Fruit fly (Drosophila melanogaster) whole organism, embryonic: ENCODE data around the gene Atat.

ENCODE experiments used
- Awh ChIP-seq: fragments of 200-800 bp; sonication (Bioruptor generic); IDR thresholded peaks from 2 replicates; pipeline ENCODE4, ENCODE4 v1.3.6; 2022; ENCODE audit warnings: missing biosample characterization, missing genetic modification characterization
- CG10321 ChIP-seq: fragments of 200-800 bp; sonication (Bioruptor generic); IDR thresholded peaks from 2 replicates; pipeline ENCODE4 v1.3.6; 2022; ENCODE audit warnings: missing biosample characterization, missing genetic modification characterization
- CG11695 ChIP-seq: fragments of 200-800 bp; sonication (Bioruptor generic); IDR thresholded peaks from 3 replicates; pipeline ENCODE4 v1.3.6; 2022; ENCODE audit warnings: missing biosample characterization, missing genetic modification characterization
- CG13296 ChIP-seq: fragments of 200-800 bp; sonication (Bioruptor generic); optimal IDR thresholded peaks from 3 replicates; lab custom pipeline; 2018; ENCODE audit warnings: missing biosample characterization, mild to moderate bottlenecking, missing genetic modification characterization
- CG14860 ChIP-seq: fragments of 200-800 bp; sonication (Bioruptor generic); IDR thresholded peaks from 3 replicates; pipeline ENCODE4 v1.3.6; 2022; ENCODE audit warnings: missing biosample characterization, missing genetic modification characterization; ENCODE audit not compliant: partially characterized antibody
- CG17328 ChIP-seq: fragments of 200-800 bp; sonication (Bioruptor generic); IDR thresholded peaks from 2 replicates; pipeline ENCODE4 v1.3.6; 2022; ENCODE audit warnings: missing biosample characterization, missing genetic modification characterization
- CG17385 ChIP-seq: fragments of 200-800 bp; sonication (Bioruptor generic); optimal IDR thresholded peaks from 3 replicates; lab custom pipeline; 2018; ENCODE audit warnings: missing biosample characterization, mild to moderate bottlenecking, missing genetic modification characterization
- CG17612 ChIP-seq: fragments of 200-800 bp; sonication (Bioruptor generic); IDR thresholded peaks from 2 replicates; pipeline ENCODE4 v1.3.6; 2022; ENCODE audit warnings: missing biosample characterization, missing genetic modification characterization
- CG30020 ChIP-seq: fragments of 200-800 bp; optimal IDR thresholded peaks from 2 replicates; lab custom pipeline; 2019; ENCODE audit warnings: missing biosample characterization, mild to moderate bottlenecking, missing genetic modification characterization, moderate library complexity
- CG30403 ChIP-seq: fragments of 200-800 bp; sonication (Bioruptor generic); optimal IDR thresholded peaks from 3 replicates; lab custom pipeline; 2016; ENCODE audit warnings: missing biosample characterization, missing genetic modification characterization
- CG34224 ChIP-seq: fragments of 200-800 bp; sonication (Bioruptor generic); IDR thresholded peaks from 3 replicates; pipeline ENCODE4 v1.3.6; 2022; ENCODE audit warnings: missing biosample characterization, missing genetic modification characterization; ENCODE audit not compliant: partially characterized antibody
- CG3995 ChIP-seq: fragments of 200-800 bp; sonication (Bioruptor generic); optimal IDR thresholded peaks from 3 replicates; lab custom pipeline; 2016; ENCODE audit warnings: missing biosample characterization, missing genetic modification characterization
- CG6813 ChIP-seq: fragments of 200-800 bp; sonication (Bioruptor generic); optimal IDR thresholded peaks from 2 replicates; lab custom pipeline; 2017; ENCODE audit warnings: missing biosample characterization, missing genetic modification characterization, mild to moderate bottlenecking, moderate library complexity, missing genetic modification reagents
- CG9727 ChIP-seq: fragments of 200-800 bp; sonication (Bioruptor generic); optimal IDR thresholded peaks from 3 replicates; lab custom pipeline; 2017; ENCODE audit warnings: missing biosample characterization, mild to moderate bottlenecking, missing genetic modification characterization
- E2f2 ChIP-seq: fragments of 200-800 bp; sonication (Bioruptor generic); IDR thresholded peaks from 2 replicates; pipeline ENCODE4 v1.3.6; 2022; ENCODE audit warnings: missing biosample characterization, missing genetic modification characterization
- Eip74EF ChIP-seq, 2 experiments: fragments of 200-800 bp in 1 of 2; fragments of >200 bp in 1 of 2; sonication (Bioruptor generic) in 1 of 2; optimal IDR thresholded peaks; 2 replicates each; lab custom pipeline; 2017 to 2019; ENCODE audit warnings: missing biosample characterization in 2 of 2, missing genetic modification characterization in 2 of 2, mild to moderate bottlenecking in 1 of 2, moderate library complexity in 1 of 2
- HHEX ChIP-seq: fragments of 200-800 bp; sonication (Bioruptor generic); optimal IDR thresholded peaks from 3 replicates; lab custom pipeline; 2017; ENCODE audit warnings: missing biosample characterization, mild to moderate bottlenecking, missing genetic modification characterization, missing genetic modification reagents
- HLH54F ChIP-seq: fragments of 200-800 bp; sonication (Bioruptor generic); optimal IDR thresholded peaks from 3 replicates; lab custom pipeline; 2016; ENCODE audit warnings: missing biosample characterization, missing genetic modification characterization
- Hmx ChIP-seq: fragments of 200-800 bp; sonication (Bioruptor generic); optimal IDR thresholded peaks from 2 replicates; lab custom pipeline; 2016; ENCODE audit warnings: missing biosample characterization, missing genetic modification characterization
- Hr39 ChIP-seq: fragments of >200 bp; optimal IDR thresholded peaks from 2 replicates; lab custom pipeline; 2017
- Hr78 ChIP-seq, 2 experiments: fragments of 200-800 bp in 1 of 2; fragments of >200 bp in 1 of 2; sonication (Bioruptor generic) in 1 of 2; optimal IDR thresholded peaks; 2 replicates each; lab custom pipeline; 2017 to 2019; ENCODE audit warnings: missing biosample characterization in 2 of 2, missing genetic modification characterization in 2 of 2, mild to moderate bottlenecking in 1 of 2, moderate library complexity in 1 of 2
- Med ChIP-seq: fragments of 200-800 bp; sonication (Bioruptor generic); peaks from one replicate; lab custom pipeline; 2016; ENCODE audit warnings: missing biosample characterization, missing genetic modification characterization, mild to moderate bottlenecking, inconsistent platforms, moderate library complexity
- Neu2 ChIP-seq: fragments of 200-800 bp; sonication (Bioruptor generic); optimal IDR thresholded peaks from 3 replicates; lab custom pipeline; 2016; ENCODE audit warnings: missing biosample characterization, missing genetic modification characterization, borderline replicate concordance
- Nf-YB ChIP-seq: fragments of 200-800 bp; sonication (Bioruptor generic); optimal IDR thresholded peaks from 3 replicates; lab custom pipeline; 2019; ENCODE audit warnings: missing biosample characterization, mild to moderate bottlenecking, missing genetic modification characterization, moderate library complexity
- Sry-δ ChIP-seq: fragments of 200-800 bp; sonication (Bioruptor generic); optimal IDR thresholded peaks from 2 replicates; lab custom pipeline; 2016; ENCODE audit warnings: missing biosample characterization, missing genetic modification characterization
- Trl ChIP-seq, 3 experiments: fragments of >200 bp in 2 of 3; fragments of 200-800 bp in 1 of 3; sonication (Bioruptor generic) in 1 of 3; optimal IDR thresholded peaks; 2 replicates in 1 of 3; 3 replicates in 2 of 3; lab custom pipeline; 2016 to 2017; ENCODE audit warnings: missing biosample characterization in 1 of 3, missing genetic modification characterization in 1 of 3
- ara ChIP-seq: fragments of 200-800 bp; sonication (Bioruptor generic); IDR thresholded peaks from 2 replicates; pipeline ENCODE4 v1.3.6; 2022; ENCODE audit warnings: missing biosample characterization, missing genetic modification characterization
- chm ChIP-seq: fragments of 200-800 bp; sonication (Bioruptor generic); IDR thresholded peaks from 2 replicates; pipeline ENCODE4 v1.3.6; 2022; ENCODE audit warnings: missing biosample characterization, missing genetic modification characterization
- eve ChIP-seq, 2 experiments: fragments of >200 bp; optimal IDR thresholded peaks; 2 replicates each; lab custom pipeline; 2017; ENCODE audit warnings: missing biosample characterization in 2 of 2, missing genetic modification characterization in 2 of 2
- exex ChIP-seq: fragments of 200-800 bp; sonication (Bioruptor generic); optimal IDR thresholded peaks from 4 replicates; lab custom pipeline; 2018; ENCODE audit warnings: missing biosample characterization, mild to moderate bottlenecking, missing genetic modification characterization, moderate library complexity
- fu2 ChIP-seq: fragments of 200-800 bp; sonication (Bioruptor generic); optimal IDR thresholded peaks from 2 replicates; lab custom pipeline; 2016; ENCODE audit warnings: missing biosample characterization, missing genetic modification characterization
- hb ChIP-seq: fragments of 200-800 bp; sonication (Bioruptor generic); IDR thresholded peaks from 3 replicates; pipeline ENCODE4 v1.3.6; 2022; ENCODE audit warnings: missing biosample characterization, missing genetic modification characterization; ENCODE audit not compliant: partially characterized antibody
- her ChIP-seq: fragments of 200-800 bp; sonication (Bioruptor generic); optimal IDR thresholded peaks from 2 replicates; lab custom pipeline; 2016; ENCODE audit warnings: missing biosample characterization, missing genetic modification characterization
- jigr1 ChIP-seq: fragments of 200-800 bp; sonication (Bioruptor generic); IDR thresholded peaks from 3 replicates; pipeline ENCODE4 v1.3.6; 2022; ENCODE audit warnings: missing biosample characterization, missing genetic modification characterization
- jumu ChIP-seq: fragments of 200-800 bp; sonication (Bioruptor generic); optimal IDR thresholded peaks from 3 replicates; lab custom pipeline; 2016; ENCODE audit warnings: missing biosample characterization, missing genetic modification characterization
- lmd ChIP-seq: fragments of 200-800 bp; sonication (Bioruptor generic); IDR thresholded peaks from 2 replicates; pipeline ENCODE4 v1.3.6; 2022; ENCODE audit warnings: missing biosample characterization, missing genetic modification characterization
- lola ChIP-seq, 3 experiments: fragments of >200 bp in 2 of 3; fragments of 200-800 bp in 1 of 3; sonication (Bioruptor generic) in 1 of 3; optimal IDR thresholded peaks; 2 replicates each; lab custom pipeline; 2017 to 2019; ENCODE audit warnings: missing biosample characterization in 3 of 3, missing genetic modification characterization in 3 of 3, mild to moderate bottlenecking in 1 of 3, moderate library complexity in 1 of 3
- pita ChIP-seq: fragments of 200-800 bp; sonication (Bioruptor generic); optimal IDR thresholded peaks from 2 replicates; lab custom pipeline; 2017; ENCODE audit warnings: missing biosample characterization, mild to moderate bottlenecking, missing genetic modification characterization
- psq ChIP-seq: fragments of 200-800 bp; sonication (Bioruptor generic); optimal IDR thresholded peaks from 2 replicates; lab custom pipeline; 2017; ENCODE audit warnings: missing biosample characterization, missing genetic modification characterization
- seq ChIP-seq: fragments of 200-800 bp; sonication (Bioruptor generic); IDR thresholded peaks from 2 replicates; pipeline ENCODE4 v1.3.6; 2022; ENCODE audit warnings: missing biosample characterization, missing genetic modification characterization
- slou ChIP-seq: fragments of 200-800 bp; sonication (Bioruptor generic); optimal IDR thresholded peaks from 3 replicates; lab custom pipeline; 2016; ENCODE audit warnings: missing biosample characterization, missing genetic modification characterization
- slp2 ChIP-seq: fragments of 200-800 bp; sonication (Bioruptor generic); optimal IDR thresholded peaks from 2 replicates; lab custom pipeline; 2016; ENCODE audit warnings: missing biosample characterization, missing genetic modification characterization
- sr ChIP-seq: fragments of 200-800 bp; sonication (Bioruptor generic); IDR thresholded peaks from 3 replicates; pipeline ENCODE4 v1.3.6; 2022; ENCODE audit warnings: missing biosample characterization, missing genetic modification characterization
- stc ChIP-seq: fragments of 200-800 bp; sonication (Bioruptor generic); IDR thresholded peaks from 2 replicates; pipeline ENCODE4 v1.3.6; 2022; ENCODE audit warnings: missing biosample characterization, missing genetic modification characterization
- tap ChIP-seq: fragments of 200-800 bp; optimal IDR thresholded peaks from 3 replicates; lab custom pipeline; 2019; ENCODE audit warnings: missing biosample characterization, mild to moderate bottlenecking, missing genetic modification characterization, moderate library complexity
- trem ChIP-seq: fragments of 200-800 bp; optimal IDR thresholded peaks from 3 replicates; lab custom pipeline; 2019; ENCODE audit warnings: missing biosample characterization, mild to moderate bottlenecking, missing genetic modification characterization, moderate library complexity
- vvl ChIP-seq: fragments of 200-800 bp; sonication (Bioruptor generic); IDR thresholded peaks from 2 replicates; pipeline ENCODE4 v1.3.6; 2022; ENCODE audit warnings: missing biosample characterization, missing genetic modification characterization
- yki ChIP-seq: fragments of >200 bp; optimal IDR thresholded peaks from 3 replicates; lab custom pipeline; 2018
- zfh1 ChIP-seq: fragments of 200-800 bp; sonication (Bioruptor generic); IDR thresholded peaks from 3 replicates; pipeline ENCODE4 v1.3.6; 2022; ENCODE audit warnings: missing biosample characterization, missing genetic modification characterization

Atat gene

DNA sequence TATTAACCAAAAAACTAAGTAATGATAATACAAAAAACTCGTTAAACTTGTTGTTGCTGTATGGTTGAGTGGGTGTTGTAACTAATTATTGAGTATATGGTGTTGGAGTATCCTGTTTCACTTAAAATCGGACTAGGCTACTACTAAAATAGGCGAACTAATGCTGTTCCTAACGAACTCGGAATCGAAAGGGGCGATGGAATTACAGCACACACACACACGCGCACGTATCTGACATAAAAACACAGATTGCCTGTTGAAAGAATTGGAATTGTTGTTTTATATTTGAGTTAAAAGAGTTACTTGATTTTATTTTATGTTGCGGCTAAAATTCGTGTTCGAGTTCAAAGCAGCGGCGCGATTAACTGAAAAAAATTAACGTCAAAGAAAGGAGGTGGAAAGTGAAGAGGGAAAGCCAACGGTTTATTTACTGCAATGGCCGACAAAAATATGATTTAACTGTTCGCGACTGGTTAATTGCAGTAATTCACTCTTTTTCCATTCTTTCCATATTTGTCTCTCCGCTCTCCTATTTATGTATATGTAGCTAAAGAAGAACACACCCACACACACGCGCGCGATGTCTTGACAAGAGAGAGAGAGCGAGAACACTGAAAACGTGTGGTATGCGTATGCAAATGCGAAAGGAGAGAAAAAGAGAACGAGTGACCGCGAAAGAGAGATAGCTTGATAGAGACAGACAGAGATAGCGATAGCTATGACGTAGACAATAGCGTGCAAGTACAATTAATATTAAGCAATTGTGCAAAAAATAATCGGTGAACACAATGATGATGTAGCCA, 25.0 kb downstream of the Atat start (continued):
- TF ChIP-seq her (GFP tag; lab: Kevin White, UChicago): no peak
- no peak for TF ChIP-seq lmd (GFP tag; lab: Robert Waterston, UW)
- TF ChIP-seq CG13296 (GFP tag; lab: Kevin White, UChicago): no peak
- peak; percentile 58; the same call in 1 of the 2 replicates for TF ChIP-seq CG10321 (GFP tag; lab: Robert Waterston, UW)
- peak in 1 of 3 experiments; percentile 73 for TF ChIP-seq lola (GFP tag; optimal IDR thresholded peaks at IDR 0.05; lab: Kevin White, UChicago)
- TF ChIP-seq fu2 (GFP tag; lab: Kevin White, UChicago): no peak
- no peak for TF ChIP-seq Hmx (GFP tag; lab: Kevin White, UChicago)
- no peak for TF ChIP-seq trem
- TF ChIP-seq Hr78 (GFP tag; optimal IDR thresholded peaks at IDR 0.05; lab: Kevin White, UChicago): no peak
- TF ChIP-seq slou (GFP tag; lab: Kevin White, UChicago): no peak
- no peak for TF ChIP-seq CG30403 (GFP tag; lab: Kevin White, UChicago)
- TF ChIP-seq HLH54F (GFP tag; lab: Kevin White, UChicago): no peak
- no peak for TF ChIP-seq Awh (GFP tag; lab: Robert Waterston, UW)
- TF ChIP-seq HHEX (GFP tag; lab: Kevin White, UChicago): no peak
- TF ChIP-seq Eip74EF (GFP tag; optimal IDR thresholded peaks at IDR 0.05; lab: Kevin White, UChicago): no peak
- TF ChIP-seq CG17385: peak; percentile 11
- no peak for TF ChIP-seq CG17612 (GFP tag; lab: Robert Waterston, UW)
- peak; percentile 7; the same call in 1 of the 3 replicates for TF ChIP-seq CG34224
- no peak for TF ChIP-seq ara (GFP tag; lab: Robert Waterston, UW)
- peak; percentile 49; the same call in 1 of the 2 replicates for TF ChIP-seq seq
- TF ChIP-seq CG11695 (GFP tag; lab: Robert Waterston, UW): 0 out of 3 replicates have a peak, but pooled peaks have one; percentile 6
- TF ChIP-seq CG9727 (GFP tag; lab: Kevin White, UChicago): no peak
- TF ChIP-seq zfh1: no peak
- TF ChIP-seq eve (GFP tag; optimal IDR thresholded peaks at IDR 0.05; lab: Kevin White, UChicago): peak in 1 of 2 experiments; percentile 85
- TF ChIP-seq chm: peak; percentile 59; the same call in 1 of the 2 replicates
- peak; percentile 55 for TF ChIP-seq yki (lab: Kevin White, UChicago)
- TF ChIP-seq CG30020 (tag; lab: Kevin White, UChicago): no peak
- no peak for TF ChIP-seq jumu (GFP tag; lab: Kevin White, UChicago)
- TF ChIP-seq jigr1: no peak
- TF ChIP-seq tap (tag; lab: Kevin White, UChicago): no peak
- TF ChIP-seq psq (GFP tag; lab: Kevin White, UChicago): no peak
- TF ChIP-seq Sry-δ: no peak
- no peak for TF ChIP-seq CG6813 (GFP tag; lab: Kevin White, UChicago)
- TF ChIP-seq Trl (optimal IDR thresholded peaks at IDR 0.05; lab: Kevin White, UChicago): peak; percentile 91 to 96
- peak; percentile 40 for TF ChIP-seq Trl (GFP tag; optimal IDR thresholded peaks at IDR 0.05; lab: Kevin White, UChicago)
- peak; percentile 85 for TF ChIP-seq vvl (GFP tag; lab: Robert Waterston, UW)
- TF ChIP-seq pita (GFP tag; lab: Kevin White, UChicago): no peak
- TF ChIP-seq Med (GFP tag; lab: Kevin White, UChicago): peak; percentile 48
- no peak for TF ChIP-seq slp2 (GFP tag; lab: Kevin White, UChicago)
- no peak for TF ChIP-seq Hr39 (lab: Kevin White, UChicago)
- TF ChIP-seq exex (tag; lab: Kevin White, UChicago): peak; percentile 26
- no peak for TF ChIP-seq E2f2
- peak; percentile 13; the same call in 1 of the 2 replicates for TF ChIP-seq stc (GFP tag; lab: Robert Waterston, UW)
- TF ChIP-seq hb (GFP tag; lab: Robert Waterston, UW): no peak
- no peak for TF ChIP-seq CG17328
- TF ChIP-seq Neu2 (GFP tag; lab: Kevin White, UChicago): no peak
- TF ChIP-seq CG3995 (GFP tag; lab: Kevin White, UChicago): no peak
- TF ChIP-seq sr (GFP tag; lab: Robert Waterston, UW): peak; percentile 57; the same call in 1 of the 3 replicates
- no peak for TF ChIP-seq CG14860 (GFP tag; lab: Robert Waterston, UW)
- no peak for TF ChIP-seq Nf-YB (GFP tag; lab: Kevin White, UChicago)
